Fruit fly (Drosophila melanogaster): Measurements from ENCODE around the gene et.

DNA sequence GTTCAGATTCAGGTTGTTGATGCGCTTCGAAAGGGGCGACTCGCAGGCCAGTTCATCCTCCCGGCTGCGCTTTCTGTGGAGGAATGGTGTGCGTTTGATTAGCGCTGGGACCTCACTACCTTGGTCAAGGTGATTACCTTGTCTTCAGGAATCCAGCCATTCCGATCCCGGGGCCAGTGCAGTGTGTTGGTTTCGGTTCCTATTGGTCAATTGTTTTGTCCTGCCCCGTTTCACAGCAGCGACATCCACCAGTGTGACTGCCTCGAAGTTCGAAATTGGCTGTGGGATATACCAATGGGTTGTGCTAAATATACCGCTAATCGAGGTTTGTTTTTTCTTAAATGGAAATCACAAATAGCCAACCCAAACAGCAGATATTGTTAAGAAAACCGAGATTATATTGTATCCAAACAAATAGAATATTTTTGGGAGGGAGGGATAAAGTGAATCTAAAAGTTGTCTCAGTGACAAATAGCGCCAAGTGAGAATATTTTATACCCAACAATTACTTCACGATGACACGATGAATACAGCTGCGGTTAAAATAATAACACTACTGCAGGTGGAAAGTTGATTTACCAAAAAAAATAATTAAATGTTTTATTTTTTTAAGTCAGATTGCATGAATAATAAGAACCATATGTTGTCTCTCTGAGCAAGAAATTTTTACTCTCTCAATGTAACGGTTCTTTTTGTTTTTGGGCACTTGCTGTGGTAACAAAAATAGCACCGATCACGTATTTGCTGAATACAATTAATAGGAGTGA is 19.3 kb upstream of the et start, which contains the start of gene CG14229:
- TF ChIP-seq CG17806 (tag; optimal IDR thresholded peaks at IDR 0.05), result peak; percentile 12
- peak; percentile 18 for TF ChIP-seq CG8301 (tag; optimal IDR thresholded peaks at IDR 0.05)

All from whole organism, pupa.